Fruit fly (Drosophila melanogaster) whole organism, prepupa: Measurements from ENCODE around the gene CG16952.

Experiments used
- CG16779 ChIP-seq: fragments of 200-800 bp; sonication (Bioruptor generic); optimal IDR thresholded peaks from 3 replicates; lab custom pipeline; 2017; ENCODE audit warnings: missing biosample characterization, mild to moderate bottlenecking, missing genetic modification characterization
- CG3032 ChIP-seq: fragments of 200-800 bp; optimal IDR thresholded peaks from 2 replicates; lab custom pipeline; 2019; ENCODE audit warnings: missing biosample characterization, mild to moderate bottlenecking, missing genetic modification characterization, moderate library complexity
- CG6808 ChIP-seq: fragments of 200-800 bp; sonication (Bioruptor generic); optimal IDR thresholded peaks from 3 replicates; lab custom pipeline; 2017; ENCODE audit warnings: missing biosample characterization, missing genetic modification characterization, mild to moderate bottlenecking, moderate library complexity, missing genetic modification reagents
- CG6854 ChIP-seq: fragments of 200-800 bp; sonication (Bioruptor generic); optimal IDR thresholded peaks from 2 replicates; lab custom pipeline; 2017; ENCODE audit warnings: missing biosample characterization, mild to moderate bottlenecking, missing genetic modification characterization
- Ets21C ChIP-seq: fragments of 200-800 bp; sonication (Bioruptor generic); optimal IDR thresholded peaks from 3 replicates; lab custom pipeline; 2016; ENCODE audit warnings: missing biosample characterization, missing genetic modification characterization
- Gug ChIP-seq: fragments of 200-800 bp; sonication (Bioruptor generic); IDR thresholded peaks from 2 replicates; pipeline ENCODE4 v1.3.6; 2022; ENCODE audit warnings: missing biosample characterization, missing genetic modification characterization
- Smox ChIP-seq: fragments of 200-800 bp; sonication (Bioruptor generic); optimal IDR thresholded peaks from 3 replicates; lab custom pipeline; 2016; ENCODE audit warnings: missing biosample characterization, missing genetic modification characterization
- dsx ChIP-seq: fragments of 200-800 bp; optimal IDR thresholded peaks from 3 replicates; lab custom pipeline; 2019; ENCODE audit warnings: missing biosample characterization, mild to moderate bottlenecking, missing genetic modification characterization, moderate library complexity; ENCODE audit not compliant: poor library complexity, severe bottlenecking
- net ChIP-seq: fragments of 200-800 bp; sonication (Bioruptor generic); optimal IDR thresholded peaks from 3 replicates; lab custom pipeline; 2016; ENCODE audit warnings: missing biosample characterization, missing genetic modification characterization

- TF ChIP-seq Gug (GFP tag; lab: Robert Waterston, UW) (no peak), CG6854 (no peak), dsx (GFP tag; lab: Kevin White, UChicago) (no peak), Ets21C (GFP tag; lab: Kevin White, UChicago) (no peak), CG16779 (tag; lab: Kevin White, UChicago) (no peak), Smox (no peak), CG6808 (GFP tag; lab: Kevin White, UChicago) (no peak), net (GFP tag; lab: Kevin White, UChicago) (no peak), CG3032 (no peak)
These were observed 10.1 kb upstream of the CG16952 start, which contains the start of gene Gbeta13F for dm6 chrX:15859869-15860268.
